Worm (Caenorhabditis elegans) whole organism, young adult: Measurements from ENCODE around the gene Y49F6B.12.

Experiments
- B0336.3 ChIP-seq: fragments of 200-800 bp; sonication (Bioruptor generic); IDR thresholded peaks from 2 replicates; pipeline ENCODE4 v1.3.6; 2022; ENCODE audit warnings: missing genetic modification characterization, missing compliant biosample characterization
- C06A6.2 ChIP-seq: fragments of 200-800 bp; sonication (Bioruptor generic); conservative IDR thresholded peaks from 2 replicates; pipeline ENCODE4 v1.3.6; 2022; ENCODE audit warnings: missing genetic modification characterization, missing compliant biosample characterization
- F33H1.4 ChIP-seq: fragments of 200-800 bp; sonication (Bioruptor generic); IDR thresholded peaks from 2 replicates; pipeline ENCODE4 v1.3.6; 2022; ENCODE audit warnings: missing genetic modification reagents, missing genetic modification characterization, missing compliant biosample characterization
- F55B11.4 ChIP-seq: sonication (generic microtip); optimal IDR thresholded peaks from 2 replicates; lab custom pipeline; 2016; ENCODE audit warnings: missing compliant biosample characterization, missing genetic modification characterization, borderline replicate concordance; ENCODE audit not compliant: insufficient read depth
- Y53F4B.3 ChIP-seq: fragments of 200-800 bp; sonication (Bioruptor generic); IDR thresholded peaks from 2 replicates; pipeline ENCODE4 v1.3.6; 2022; ENCODE audit warnings: missing genetic modification reagents, missing genetic modification characterization, missing compliant biosample characterization
- Y95B8A.8 ChIP-seq: fragments of 200-800 bp; sonication (Bioruptor generic); IDR thresholded peaks from 2 replicates; pipeline ENCODE4 v1.3.6; 2022; ENCODE audit warnings: missing genetic modification reagents, missing genetic modification characterization, missing compliant biosample characterization
- akir-1 ChIP-seq: fragments of 200-800 bp; sonication (Bioruptor generic); optimal IDR thresholded peaks from 2 replicates; lab custom pipeline; 2018; ENCODE audit warnings: mild to moderate bottlenecking, missing genetic modification characterization, moderate library complexity, missing compliant biosample characterization
- aptf-3 ChIP-seq: fragments of 200-800 bp; sonication (Bioruptor generic); IDR thresholded peaks from 2 replicates; pipeline ENCODE4 v1.3.6; 2022; ENCODE audit warnings: missing genetic modification characterization, missing compliant biosample characterization
- die-1 ChIP-seq: sonication (generic microtip); optimal IDR thresholded peaks from 2 replicates; lab custom pipeline; 2016; ENCODE audit warnings: missing genotype, mild to moderate bottlenecking, missing genetic modification characterization, missing compliant biosample characterization
- dpl-1 ChIP-seq: fragments of 150-350 bp; optimal IDR thresholded peaks from 2 replicates; lab custom pipeline; 2014; ENCODE audit warnings: missing biosample characterization, missing genetic modification reagents, missing genetic modification characterization
- egl-44 ChIP-seq: fragments of 200-800 bp; sonication (Bioruptor generic); IDR thresholded peaks from 2 replicates; pipeline ENCODE4 v1.3.6; 2022; ENCODE audit warnings: missing genetic modification reagents, missing genetic modification characterization, missing compliant biosample characterization
- egrh-3 ChIP-seq: fragments of 200-800 bp; sonication (Bioruptor generic); IDR thresholded peaks from 2 replicates; pipeline ENCODE4 v1.3.6; 2022; ENCODE audit warnings: missing genetic modification reagents, missing genetic modification characterization, missing compliant biosample characterization
- ets-4 ChIP-seq: fragments of 200-800 bp; sonication (Bioruptor generic); optimal IDR thresholded peaks from 2 replicates; lab custom pipeline; 2018; ENCODE audit warnings: mild to moderate bottlenecking, missing genetic modification characterization, missing compliant biosample characterization
- hlh-12 ChIP-seq: sonication (generic microtip); optimal IDR thresholded peaks from 2 replicates; lab custom pipeline; 2016; ENCODE audit warnings: missing genetic modification characterization, missing compliant biosample characterization
- hmg-1.2 ChIP-seq: fragments of 200-800 bp; sonication (Bioruptor generic); IDR thresholded peaks from 2 replicates; pipeline ENCODE4 v1.3.6; 2022; ENCODE audit warnings: missing genetic modification reagents, missing genetic modification characterization, missing compliant biosample characterization
- hmg-20 ChIP-seq: fragments of 200-800 bp; sonication (Bioruptor generic); IDR thresholded peaks from 2 replicates; pipeline ENCODE4 v1.3.6; 2022; ENCODE audit warnings: missing genetic modification reagents, missing genetic modification characterization, missing compliant biosample characterization
- hrde-1 ChIP-seq: sonication (generic microtip); optimal IDR thresholded peaks from 2 replicates; lab custom pipeline; 2016; ENCODE audit warnings: missing genetic modification characterization, mild to moderate bottlenecking, missing compliant biosample characterization, moderate library complexity, missing genotype, missing genetic modification reagents, borderline replicate concordance
- let-526 ChIP-seq: fragments of 200-800 bp; sonication (Bioruptor generic); IDR thresholded peaks from 2 replicates; pipeline ENCODE4 v1.3.6; 2022; ENCODE audit warnings: missing genetic modification reagents, missing genetic modification characterization, missing compliant biosample characterization
- madf-6 ChIP-seq: fragments of 200-800 bp; sonication (Bioruptor generic); IDR thresholded peaks from 2 replicates; pipeline ENCODE4 v1.3.6; 2022; ENCODE audit warnings: missing genetic modification reagents, missing genetic modification characterization, missing compliant biosample characterization
- mcd-1 ChIP-seq: fragments of 200-800 bp; sonication (Bioruptor generic); IDR thresholded peaks from 2 replicates; pipeline ENCODE4 v1.3.6; 2022; ENCODE audit warnings: missing genetic modification reagents, missing genetic modification characterization, missing compliant biosample characterization
- mes-4 ChIP-seq: sonication (generic microtip); optimal IDR thresholded peaks from 2 replicates; lab custom pipeline; 2016; ENCODE audit warnings: missing genotype, missing genetic modification characterization, missing compliant biosample characterization
- nfya-2 ChIP-seq: fragments of 200-800 bp; sonication (Bioruptor generic); IDR thresholded peaks from 2 replicates; pipeline ENCODE4 v1.3.6; 2022; ENCODE audit warnings: missing genetic modification reagents, missing genetic modification characterization, missing compliant biosample characterization
- pha-4 ChIP-seq: fragments of 150-350 bp; sonication (generic microtip); optimal IDR thresholded peaks from 2 replicates; lab custom pipeline; 2014; ENCODE audit warnings: missing biosample characterization, missing genetic modification reagents, missing genetic modification characterization
- rcor-1 ChIP-seq: fragments of 200-800 bp; sonication (Bioruptor generic); IDR thresholded peaks from 2 replicates; pipeline ENCODE4 v1.3.6; 2022; ENCODE audit warnings: missing genetic modification reagents, missing genetic modification characterization, missing compliant biosample characterization
- repo-1 ChIP-seq: sonication (generic microtip); optimal IDR thresholded peaks from 2 replicates; lab custom pipeline; 2017; ENCODE audit warnings: mild to moderate bottlenecking, missing genetic modification characterization, missing compliant biosample characterization
- rpc-1 ChIP-seq, 2 experiments: fragments of 150-350 bp in 1 of 2; sonication (generic microtip) in 1 of 2; optimal IDR thresholded peaks; 2 replicates each; lab custom pipeline; 2014 to 2018; ENCODE audit warnings: missing biosample characterization in 1 of 2, missing genetic modification characterization in 1 of 2, missing genetic modification reagents in 1 of 2, missing genotype in 1 of 2
- snpc-1.1 ChIP-seq: sonication (generic microtip); optimal IDR thresholded peaks from 2 replicates; lab custom pipeline; 2017; ENCODE audit warnings: missing genetic modification characterization, mild to moderate bottlenecking, missing compliant biosample characterization, antibody characterized with exemption, moderate library complexity, missing genotype, missing genetic modification reagents; ENCODE audit not compliant: insufficient read depth
- somi-1 ChIP-seq: fragments of 200-800 bp; sonication (Bioruptor generic); optimal IDR thresholded peaks from 2 replicates; lab custom pipeline; 2018; ENCODE audit warnings: mild to moderate bottlenecking, missing genetic modification characterization, missing compliant biosample characterization
- tbp1 ChIP-seq: fragments of 200-800 bp; sonication (Bioruptor generic); optimal IDR thresholded peaks from 2 replicates; lab custom pipeline; 2018; ENCODE audit warnings: mild to moderate bottlenecking, missing genetic modification characterization, missing compliant biosample characterization
- tlf-1 ChIP-seq: fragments of 200-800 bp; sonication (Bioruptor generic); optimal IDR thresholded peaks from 2 replicates; lab custom pipeline; 2018; ENCODE audit warnings: mild to moderate bottlenecking, missing genetic modification characterization, missing compliant biosample characterization
- unc-130 ChIP-seq: sonication (generic microtip); optimal IDR thresholded peaks from 2 replicates; lab custom pipeline; 2016; ENCODE audit warnings: missing genetic modification reagents, missing genetic modification characterization, missing compliant biosample characterization
- zfh-2 ChIP-seq: fragments of 200-800 bp; sonication (Bioruptor generic); conservative IDR thresholded peaks from 2 replicates; pipeline ENCODE4 v1.3.6; 2022; ENCODE audit warnings: missing genetic modification reagents, missing genetic modification characterization, missing compliant biosample characterization
- ztf-28 ChIP-seq: fragments of 200-800 bp; sonication (Bioruptor generic); IDR thresholded peaks from 2 replicates; pipeline ENCODE4 v1.3.6; 2022; ENCODE audit warnings: missing genetic modification reagents, missing genetic modification characterization, missing compliant biosample characterization
- ztf-3 ChIP-seq: fragments of 200-800 bp; sonication (Bioruptor generic); optimal IDR thresholded peaks from 2 replicates; lab custom pipeline; 2018; ENCODE audit warnings: mild to moderate bottlenecking, missing genetic modification characterization, missing compliant biosample characterization

Y49F6B.12 gene

DNA sequence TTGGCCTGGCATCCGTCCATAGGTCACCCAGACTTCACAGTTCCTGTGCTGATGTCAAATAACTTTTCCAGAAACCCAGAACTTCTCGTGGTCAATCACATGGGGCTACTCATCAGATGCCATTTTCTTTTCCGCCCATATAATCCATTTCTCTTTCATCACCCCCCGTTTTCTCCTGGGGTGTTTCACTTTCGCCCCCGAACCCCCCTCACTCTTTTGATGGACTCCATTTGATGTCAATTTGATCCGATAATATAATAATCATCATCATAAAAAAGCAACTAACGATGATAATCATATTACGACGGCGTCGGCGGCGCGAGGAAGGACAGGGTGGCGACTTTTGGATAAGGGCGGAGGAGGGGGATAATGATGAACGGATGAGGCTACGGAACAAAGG lies 33.9 kb downstream of the Y49F6B.12 start:
- TF ChIP-seq let-526 (GFP tag; lab: Robert Waterston, UW) = no peak
- TF ChIP-seq unc-130 (GFP tag; lab: Kevin White, UChicago) = no peak
- TF ChIP-seq die-1 = no peak
- no peak for TF ChIP-seq tbp1 (GFP tag; lab: Kevin White, UChicago)
- TF ChIP-seq F55B11.4 (tag; lab: Kevin White, UChicago) = no peak
- TF ChIP-seq nfya-2 (GFP tag; lab: Robert Waterston, UW) = no peak
- no peak for TF ChIP-seq mcd-1 (GFP tag; lab: Robert Waterston, UW)
- TF ChIP-seq ztf-28 (GFP tag; lab: Robert Waterston, UW) = no peak
- TF ChIP-seq somi-1 = no peak
- TF ChIP-seq ztf-3 = no peak
- TF ChIP-seq dpl-1 (GFP tag; lab: Kevin White, UChicago) = no peak
- TF ChIP-seq ets-4 (GFP tag; lab: Kevin White, UChicago) = no peak
- TF ChIP-seq pha-4 (tag; lab: Kevin White, UChicago) = no peak

DNA sequence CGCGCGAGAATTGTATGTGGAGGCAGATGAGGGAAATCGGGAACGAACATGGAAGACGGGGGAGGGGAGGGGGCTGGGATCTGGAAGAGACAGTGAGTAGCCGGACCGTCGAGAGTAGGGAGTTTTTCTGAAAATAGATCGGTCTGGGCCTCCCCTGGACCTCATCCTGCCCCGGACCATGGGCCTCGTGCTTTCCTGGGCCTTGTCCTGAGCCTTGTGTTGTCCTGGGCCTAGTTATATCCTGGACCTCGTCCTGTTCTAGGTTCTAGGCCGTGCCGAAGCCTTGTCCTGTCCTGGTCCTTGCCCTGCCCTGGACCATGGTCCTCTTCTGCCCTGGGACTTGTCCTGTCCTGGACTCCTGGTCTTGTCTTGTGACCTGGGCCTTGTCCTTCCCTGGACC lies 34.8 kb downstream of the Y49F6B.12 start:
- TF ChIP-seq zfh-2 (peak; percentile 58), egrh-3 (GFP tag; lab: Robert Waterston, UW) (peak; percentile 43; the same call in 1 of the 2 replicates), F55B11.4 (tag; lab: Kevin White, UChicago) (no peak), egl-44 (GFP tag; lab: Robert Waterston, UW) (no peak), mcd-1 (GFP tag; lab: Robert Waterston, UW) (no peak), hmg-1.2 (GFP tag; lab: Robert Waterston, UW) (no peak), Y95B8A.8 (no peak), aptf-3 (GFP tag; lab: Robert Waterston, UW) (0 out of 2 replicates have a peak, but pooled peaks have one; percentile 46), Y53F4B.3 (GFP tag; lab: Robert Waterston, UW) (no peak), B0336.3 (GFP tag; lab: Robert Waterston, UW) (no peak)

DNA sequence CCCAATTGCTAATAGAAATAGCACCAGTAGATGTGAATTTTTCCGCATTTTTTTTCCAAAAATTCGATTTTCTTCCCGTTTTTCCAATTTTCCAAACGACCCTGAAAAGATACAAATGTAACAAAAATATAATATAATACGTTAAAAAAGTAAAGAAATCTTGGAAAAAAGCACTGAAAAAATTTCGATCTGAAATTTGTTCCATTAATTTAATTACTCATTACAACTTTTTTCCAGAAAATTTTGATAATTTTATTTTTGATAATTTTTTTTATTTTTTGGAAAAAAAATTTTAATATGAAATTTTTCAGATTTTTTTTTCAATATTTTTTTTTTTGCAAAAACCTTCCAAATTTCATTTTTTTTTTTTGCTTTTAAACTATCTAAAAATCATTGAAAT lies 35.8 kb downstream of the Y49F6B.12 start, which contains the start of gene skpo-2:
TSS of gene skpo-2 (minus strand) at position 101 of the 400 bp plus-strand sequence.
- no peak for TF ChIP-seq akir-1
- no peak for TF ChIP-seq C06A6.2
- TF ChIP-seq zfh-2 = no peak
- TF ChIP-seq repo-1 (tag; lab: Kevin White, UChicago) = no peak
- no peak for TF ChIP-seq hmg-20
- no peak for TF ChIP-seq rcor-1
- TF ChIP-seq madf-6 (GFP tag; lab: Robert Waterston, UW) = no peak
- TF ChIP-seq hrde-1 (tag; lab: Kevin White, UChicago) = no peak
- TF ChIP-seq F33H1.4 (GFP tag; lab: Robert Waterston, UW) = no peak
- TF ChIP-seq tbp1 (GFP tag; lab: Kevin White, UChicago) = no peak
- TF ChIP-seq mes-4 (tag; lab: Kevin White, UChicago) = no peak
- TF ChIP-seq rpc-1 (optimal IDR thresholded peaks at IDR 0.05; lab: Kevin White, UChicago) = no peak
- no peak for TF ChIP-seq rpc-1 (tag; optimal IDR thresholded peaks at IDR 0.05; lab: Kevin White, UChicago)
- no peak for TF ChIP-seq ets-4 (GFP tag; lab: Kevin White, UChicago)
- TF ChIP-seq mcd-1 (GFP tag; lab: Robert Waterston, UW) = no peak
- no peak for TF ChIP-seq ztf-28 (GFP tag; lab: Robert Waterston, UW)
- no peak for TF ChIP-seq snpc-1.1 (tag; lab: Kevin White, UChicago)
- no peak for TF ChIP-seq tlf-1 (GFP tag; lab: Kevin White, UChicago)
- TF ChIP-seq hlh-12 (tag; lab: Kevin White, UChicago) = no peak
